Worm (Caenorhabditis elegans) whole organism, young adult: ENCODE measurements around the gene C47D12.2.

Experiments used
- B0261.1 ChIP-seq: sonication (generic microtip); optimal IDR thresholded peaks from 2 replicates; lab custom pipeline; 2016; ENCODE audit warnings: mild to moderate bottlenecking, missing genetic modification characterization, moderate library complexity, missing compliant biosample characterization
- D2030.7 ChIP-seq: fragments of 200-800 bp; sonication (Bioruptor generic); IDR thresholded peaks from 2 replicates; pipeline ENCODE4 v1.3.6; 2022; ENCODE audit warnings: missing genetic modification reagents, missing genetic modification characterization, missing compliant biosample characterization
- F10E7.11 ChIP-seq: sonication (generic microtip); optimal IDR thresholded peaks from 2 replicates; lab custom pipeline; 2017; ENCODE audit warnings: mild to moderate bottlenecking, missing genetic modification characterization, moderate library complexity, missing compliant biosample characterization
- F37B4.10 ChIP-seq: fragments of 200-800 bp; sonication (Bioruptor generic); IDR thresholded peaks from 2 replicates; pipeline ENCODE4 v1.3.6; 2022; ENCODE audit warnings: missing genetic modification characterization, missing compliant biosample characterization
- F39B2.1 ChIP-seq: fragments of 200-800 bp; sonication (Bioruptor generic); IDR thresholded peaks from 2 replicates; pipeline ENCODE4 v1.3.6; 2022; ENCODE audit warnings: missing genetic modification reagents, missing genetic modification characterization, missing compliant biosample characterization
- F52B5.7 ChIP-seq: sonication (generic microtip); optimal IDR thresholded peaks from 2 replicates; lab custom pipeline; 2016; ENCODE audit warnings: mild to moderate bottlenecking, missing genetic modification characterization, missing compliant biosample characterization
- F57A8.1 ChIP-seq: fragments of 200-800 bp; sonication (Bioruptor generic); optimal IDR thresholded peaks from 2 replicates; lab custom pipeline; 2018; ENCODE audit warnings: mild to moderate bottlenecking, missing genetic modification characterization, moderate library complexity, missing compliant biosample characterization
- F57C9.4 ChIP-seq: sonication (generic microtip); optimal IDR thresholded peaks from 2 replicates; lab custom pipeline; 2017; ENCODE audit warnings: mild to moderate bottlenecking, missing genetic modification characterization, missing compliant biosample characterization
- Y53F4B.3 ChIP-seq: fragments of 200-800 bp; sonication (Bioruptor generic); IDR thresholded peaks from 2 replicates; pipeline ENCODE4 v1.3.6; 2022; ENCODE audit warnings: missing genetic modification reagents, missing genetic modification characterization, missing compliant biosample characterization
- Y53G8AR.9 ChIP-seq: fragments of 200-800 bp; sonication (Bioruptor generic); conservative IDR thresholded peaks from 2 replicates; pipeline ENCODE4 v1.3.6; 2022; ENCODE audit warnings: missing genetic modification reagents, missing genetic modification characterization, missing compliant biosample characterization
- Y79H2A.3 ChIP-seq: fragments of 200-800 bp; sonication (Bioruptor generic); conservative IDR thresholded peaks from 2 replicates; pipeline ENCODE4 v1.3.6; 2022; ENCODE audit warnings: missing genetic modification reagents, missing genetic modification characterization, missing compliant biosample characterization
- attf-3 ChIP-seq: fragments of 200-800 bp; sonication (Bioruptor generic); conservative IDR thresholded peaks from 2 replicates; pipeline ENCODE4 v1.3.6; 2022; ENCODE audit warnings: missing genetic modification reagents, missing genetic modification characterization, missing compliant biosample characterization
- bed-1 ChIP-seq: fragments of 200-800 bp; sonication (Bioruptor generic); IDR thresholded peaks from 2 replicates; pipeline ENCODE4 v1.3.6; 2022; ENCODE audit warnings: missing genetic modification reagents, missing genetic modification characterization, missing compliant biosample characterization
- ceh-27 ChIP-seq: fragments of 200-800 bp; sonication (Bioruptor generic); optimal IDR thresholded peaks from 2 replicates; lab custom pipeline; 2018; ENCODE audit warnings: mild to moderate bottlenecking, missing genetic modification characterization, moderate library complexity, missing compliant biosample characterization
- ceh-58 ChIP-seq: fragments of 200-800 bp; sonication (Bioruptor generic); IDR thresholded peaks from 2 replicates; pipeline ENCODE4 v1.3.6; 2022; ENCODE audit warnings: missing genetic modification characterization, missing compliant biosample characterization
- egl-18 ChIP-seq: fragments of 200-800 bp; sonication (Bioruptor generic); IDR thresholded peaks from 2 replicates; pipeline ENCODE4 v1.3.6; 2022; ENCODE audit warnings: missing genetic modification reagents, missing genetic modification characterization, missing compliant biosample characterization
- egrh-3 ChIP-seq: fragments of 200-800 bp; sonication (Bioruptor generic); IDR thresholded peaks from 2 replicates; pipeline ENCODE4 v1.3.6; 2022; ENCODE audit warnings: missing genetic modification reagents, missing genetic modification characterization, missing compliant biosample characterization
- ekl-4 ChIP-seq: fragments of 200-800 bp; sonication (Bioruptor generic); IDR thresholded peaks from 2 replicates; pipeline ENCODE4 v1.3.6; 2022; ENCODE audit warnings: missing genetic modification reagents, missing genetic modification characterization, missing compliant biosample characterization
- fkh-3 ChIP-seq: sonication (generic microtip); optimal IDR thresholded peaks from 2 replicates; lab custom pipeline; 2016; ENCODE audit warnings: mild to moderate bottlenecking, missing genetic modification characterization, missing compliant biosample characterization
- gei-17 ChIP-seq: fragments of 200-800 bp; sonication (Bioruptor generic); optimal IDR thresholded peaks from 2 replicates; lab custom pipeline; 2018; ENCODE audit warnings: mild to moderate bottlenecking, missing genetic modification characterization, missing compliant biosample characterization
- hmg-1.2 ChIP-seq: fragments of 200-800 bp; sonication (Bioruptor generic); IDR thresholded peaks from 2 replicates; pipeline ENCODE4 v1.3.6; 2022; ENCODE audit warnings: missing genetic modification reagents, missing genetic modification characterization, missing compliant biosample characterization
- lin-26 ChIP-seq: fragments of 200-800 bp; sonication (Bioruptor generic); IDR thresholded peaks from 2 replicates; pipeline ENCODE4 v1.3.6; 2022; ENCODE audit warnings: missing genetic modification reagents, missing genetic modification characterization, missing compliant biosample characterization
- mcd-1 ChIP-seq: fragments of 200-800 bp; sonication (Bioruptor generic); IDR thresholded peaks from 2 replicates; pipeline ENCODE4 v1.3.6; 2022; ENCODE audit warnings: missing genetic modification reagents, missing genetic modification characterization, missing compliant biosample characterization
- mes-4 ChIP-seq: sonication (generic microtip); optimal IDR thresholded peaks from 2 replicates; lab custom pipeline; 2016; ENCODE audit warnings: missing genotype, missing genetic modification characterization, missing compliant biosample characterization
- mxl-1 ChIP-seq: sonication (generic microtip); optimal IDR thresholded peaks from 2 replicates; lab custom pipeline; 2016; ENCODE audit warnings: missing genetic modification characterization, missing compliant biosample characterization
- nhr-120 ChIP-seq: fragments of 200-800 bp; sonication (Bioruptor generic); IDR thresholded peaks from 2 replicates; pipeline ENCODE4 v1.3.6; 2022; ENCODE audit warnings: missing genetic modification characterization, missing compliant biosample characterization
- nhr-179 ChIP-seq: sonication (generic microtip); optimal IDR thresholded peaks from 2 replicates; lab custom pipeline; 2016; ENCODE audit warnings: mild to moderate bottlenecking, missing genetic modification characterization, missing compliant biosample characterization
- nhr-90 ChIP-seq: sonication (generic microtip); optimal IDR thresholded peaks from 2 replicates; lab custom pipeline; 2016; ENCODE audit warnings: missing genotype, mild to moderate bottlenecking, missing genetic modification characterization, missing compliant biosample characterization
- pha-4 ChIP-seq: fragments of 150-350 bp; sonication (generic microtip); optimal IDR thresholded peaks from 2 replicates; lab custom pipeline; 2014; ENCODE audit warnings: missing biosample characterization, missing genetic modification reagents, missing genetic modification characterization
- rec-8 ChIP-seq, 2 experiments: sonication (generic microtip); optimal IDR thresholded peaks; 2 replicates each; lab custom pipeline; 2016; ENCODE audit warnings: mild to moderate bottlenecking in 2 of 2, missing genetic modification characterization in 2 of 2, missing genetic modification reagents in 2 of 2, missing genotype in 2 of 2, missing biosample characterization in 1 of 2, missing compliant biosample characterization in 1 of 2, moderate library complexity in 1 of 2
- rpc-1 ChIP-seq, 2 experiments: fragments of 150-350 bp in 1 of 2; sonication (generic microtip) in 1 of 2; optimal IDR thresholded peaks; 2 replicates each; lab custom pipeline; 2014 to 2018; ENCODE audit warnings: missing biosample characterization in 1 of 2, missing genetic modification characterization in 1 of 2, missing genetic modification reagents in 1 of 2, missing genotype in 1 of 2
- sdz-38 ChIP-seq: sonication (generic microtip); optimal IDR thresholded peaks from 2 replicates; lab custom pipeline; 2016; ENCODE audit warnings: missing genotype, missing genetic modification characterization, missing compliant biosample characterization
- sea-2 ChIP-seq: fragments of 200-800 bp; sonication (Bioruptor generic); IDR thresholded peaks from 2 replicates; pipeline ENCODE4 v1.3.6; 2022; ENCODE audit warnings: missing genetic modification characterization, missing compliant biosample characterization
- tbx-9 ChIP-seq: sonication (generic microtip); optimal IDR thresholded peaks from 2 replicates; lab custom pipeline; 2016; ENCODE audit warnings: borderline replicate concordance, missing genetic modification characterization, inconsistent platforms, missing compliant biosample characterization
- xnd-1 ChIP-seq: sonication (generic microtip); optimal IDR thresholded peaks from 2 replicates; lab custom pipeline; 2016; ENCODE audit warnings: missing genotype, missing genetic modification reagents, missing genetic modification characterization, missing compliant biosample characterization
- zfh-2 ChIP-seq: fragments of 200-800 bp; sonication (Bioruptor generic); conservative IDR thresholded peaks from 2 replicates; pipeline ENCODE4 v1.3.6; 2022; ENCODE audit warnings: missing genetic modification reagents, missing genetic modification characterization, missing compliant biosample characterization
- ztf-26 ChIP-seq: sonication (generic microtip); optimal IDR thresholded peaks from 2 replicates; lab custom pipeline; 2017; ENCODE audit warnings: missing genetic modification characterization, missing compliant biosample characterization
- ztf-28 ChIP-seq: fragments of 200-800 bp; sonication (Bioruptor generic); IDR thresholded peaks from 2 replicates; pipeline ENCODE4 v1.3.6; 2022; ENCODE audit warnings: missing genetic modification reagents, missing genetic modification characterization, missing compliant biosample characterization

C47D12.2 gene

DNA sequence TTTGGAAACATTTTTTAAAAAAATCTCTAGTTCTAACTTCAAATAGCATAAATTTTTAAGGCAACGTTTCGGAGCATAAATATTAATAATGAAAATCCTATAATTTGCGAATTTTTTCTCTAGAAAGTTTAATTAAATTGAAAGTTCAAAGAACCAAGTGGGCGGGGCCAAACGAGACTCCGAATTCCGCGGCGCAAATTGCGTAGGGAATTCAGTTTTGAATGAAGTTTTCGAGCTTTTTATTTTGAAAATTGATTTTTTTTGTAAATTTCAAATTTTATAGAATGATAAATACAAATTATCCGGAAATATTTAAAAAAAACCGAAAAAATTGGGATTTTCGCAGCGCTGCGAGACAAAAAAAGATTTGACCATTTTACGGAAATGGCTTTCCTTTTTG is 44.7 kb downstream of the C47D12.2 start:
- TF ChIP-seq ceh-58 (GFP tag; lab: Robert Waterston, UW) (no peak), F10E7.11 (tag; lab: Kevin White, UChicago) (no peak), attf-3 (GFP tag; lab: Robert Waterston, UW) (peak; percentile 84), mxl-1 (tag; lab: Kevin White, UChicago) (no peak), mes-4 (no peak), rec-8 (tag; optimal IDR thresholded peaks at IDR 0.05; lab: Kevin White, UChicago) (no peak)
- TF ChIP-seq, all 124 proteins: peak for 1

DNA sequence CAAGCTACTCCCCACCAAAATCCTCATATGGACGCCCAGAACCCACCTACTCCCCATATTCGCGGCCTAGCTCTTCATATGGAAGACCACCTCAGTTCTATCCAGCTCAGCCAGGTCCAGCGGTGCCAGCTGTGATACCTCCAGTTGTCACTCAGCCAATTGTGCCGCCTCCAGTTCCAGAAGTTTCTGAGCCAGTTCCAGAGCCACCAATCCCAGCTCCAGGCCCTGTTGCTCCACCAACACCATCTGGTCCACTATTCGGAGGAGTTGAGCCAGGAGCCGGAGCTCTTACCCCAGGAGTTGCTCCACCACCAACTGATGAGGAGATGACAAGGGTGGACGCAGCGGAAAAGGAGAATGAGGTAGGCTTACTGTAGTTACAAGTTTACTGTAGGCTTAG is 45.5 kb downstream of the C47D12.2 start:
- TF ChIP-seq lin-26 (GFP tag; lab: Robert Waterston, UW) (0 out of 2 replicates have a peak, but pooled peaks have one; percentile 17), mcd-1 (GFP tag; lab: Robert Waterston, UW) (0 out of 2 replicates have a peak, but pooled peaks have one; percentile 16), egrh-3 (GFP tag; lab: Robert Waterston, UW) (peak; percentile 33; the same call in 1 of the 2 replicates), zfh-2 (GFP tag; lab: Robert Waterston, UW) (peak; percentile 87), hmg-1.2 (no peak), rpc-1 (optimal IDR thresholded peaks at IDR 0.05; lab: Kevin White, UChicago) (no peak), rpc-1 (tag; optimal IDR thresholded peaks at IDR 0.05; lab: Kevin White, UChicago) (no peak), gei-17 (GFP tag; lab: Kevin White, UChicago) (no peak), D2030.7 (GFP tag; lab: Robert Waterston, UW) (no peak), mes-4 (no peak), bed-1 (no peak)

DNA sequence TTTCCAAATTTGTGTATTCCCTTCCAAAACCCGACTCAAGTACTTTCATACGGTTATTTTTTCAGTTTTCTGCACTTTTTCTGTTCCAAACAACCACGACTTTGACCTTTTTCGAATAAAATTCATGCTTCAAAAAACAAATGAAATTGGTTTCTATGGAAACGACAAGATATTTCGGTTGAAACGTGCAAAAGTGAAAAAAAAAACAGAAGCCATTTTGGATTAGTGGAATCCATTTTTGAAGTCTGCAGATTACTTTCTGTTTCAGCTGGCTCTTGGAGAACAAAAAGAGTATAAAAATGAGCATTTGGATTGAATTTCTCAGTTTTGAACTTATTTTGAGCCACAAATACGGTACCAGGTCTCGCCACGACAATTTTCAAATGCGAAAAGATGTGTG is 46.1 kb downstream of the C47D12.2 start:
- TF ChIP-seq F57C9.4 (no peak), nhr-120 (no peak), F10E7.11 (tag; lab: Kevin White, UChicago) (no peak), sea-2 (GFP tag; lab: Robert Waterston, UW) (no peak), sdz-38 (tag; lab: Kevin White, UChicago) (no peak), B0261.1 (tag; lab: Kevin White, UChicago) (no peak), Y79H2A.3 (GFP tag; lab: Robert Waterston, UW) (no peak), F52B5.7 (tag; lab: Kevin White, UChicago) (no peak)

DNA sequence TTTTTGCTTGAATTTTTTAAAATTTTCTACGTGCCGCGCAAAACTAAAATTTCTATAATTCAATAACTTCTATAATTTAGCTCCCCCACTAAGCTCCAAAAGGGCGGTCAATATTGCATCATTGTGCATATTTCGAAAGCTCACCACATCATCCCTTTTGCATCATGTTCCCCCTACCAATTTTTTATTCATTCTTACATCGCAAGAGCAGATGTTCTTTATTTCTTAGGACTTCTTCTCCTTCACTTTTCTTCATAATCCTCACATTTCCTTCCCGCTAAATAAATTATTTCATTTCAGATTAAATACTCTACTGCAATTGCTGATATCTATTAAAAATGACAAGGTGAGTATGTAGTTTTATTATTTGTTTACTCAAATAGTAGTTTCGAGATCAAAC is 47.8 kb downstream of the C47D12.2 start, which contains the start of gene ldh-1:
Gene ldh-1 (plus strand): TSS at position 301 of the 400 bp plus-strand sequence.
- TF ChIP-seq ekl-4 (GFP tag; lab: Robert Waterston, UW), result no peak
- no peak for TF ChIP-seq nhr-90
- no peak for TF ChIP-seq xnd-1 (tag; lab: Kevin White, UChicago)
- no peak for TF ChIP-seq ztf-26 (tag; lab: Kevin White, UChicago)
- TF ChIP-seq ztf-28, result no peak
- TF ChIP-seq nhr-179 (tag; lab: Kevin White, UChicago), result no peak
- no peak for TF ChIP-seq ceh-27 (GFP tag; lab: Kevin White, UChicago)
- TF ChIP-seq F57A8.1 (GFP tag; lab: Kevin White, UChicago), result no peak
- TF ChIP-seq fkh-3 (tag; lab: Kevin White, UChicago), result no peak
- TF ChIP-seq egl-18 (GFP tag; lab: Robert Waterston, UW), result no peak
- no peak for TF ChIP-seq pha-4 (tag; lab: Kevin White, UChicago)
- no peak for TF ChIP-seq tbx-9 (tag; lab: Kevin White, UChicago)
- TF ChIP-seq mes-4, result no peak
- TF ChIP-seq F37B4.10 (GFP tag; lab: Robert Waterston, UW), result no peak
- no peak for TF ChIP-seq F39B2.1 (GFP tag; lab: Robert Waterston, UW)
- no peak for TF ChIP-seq Y53G8AR.9
- TF ChIP-seq Y53F4B.3, result no peak
